Worm (Caenorhabditis elegans): ENCODE data around the gene T19H12.2.

Gene T19H12.2

DNA sequence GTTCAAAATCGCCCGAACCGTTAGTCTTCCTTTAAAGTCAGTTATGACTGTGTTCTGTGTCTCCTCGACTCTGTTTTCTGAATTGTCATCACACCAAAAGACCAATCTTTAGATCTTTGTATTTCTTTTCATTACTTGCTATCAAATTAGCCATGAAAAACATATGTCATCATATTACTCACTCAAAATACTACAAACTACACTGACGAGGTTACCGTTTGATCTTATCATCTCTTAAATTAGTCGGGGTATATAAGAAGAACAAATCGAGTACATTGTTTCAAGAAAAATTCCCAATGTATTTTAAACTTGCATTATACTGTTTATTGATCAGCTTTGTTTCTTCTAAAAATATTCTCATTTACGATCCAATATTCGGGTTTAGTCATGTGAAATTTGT lies 18.4 kb downstream of the T19H12.2 start, which contains the start of gene ugt-13:
TSS of gene ugt-13 (plus strand) at position 294 of the 400 bp plus-strand sequence.
- TF ChIP-seq M03D4.4 (tag; optimal IDR thresholded peaks at IDR 0.05): no peak
- no peak for TF ChIP-seq snpc-4 (tag; optimal IDR thresholded peaks at IDR 0.05)
- no peak for TF ChIP-seq elt-3 (tag; optimal IDR thresholded peaks at IDR 0.05)
- no peak for TF ChIP-seq bed-3 (GFP tag; optimal IDR thresholded peaks at IDR 0.05)
- TF ChIP-seq sptf-1 (tag; optimal IDR thresholded peaks at IDR 0.05): no peak
- no peak for TF ChIP-seq ceh-83 (GFP tag; optimal IDR thresholded peaks at IDR 0.05)
- TF ChIP-seq lin-13 (tag; optimal IDR thresholded peaks at IDR 0.05): no peak
- TF ChIP-seq lin-32 (GFP tag; optimal IDR thresholded peaks at IDR 0.05): no peak
- no peak for TF ChIP-seq pha-4 (tag; optimal IDR thresholded peaks at IDR 0.05)

DNA sequence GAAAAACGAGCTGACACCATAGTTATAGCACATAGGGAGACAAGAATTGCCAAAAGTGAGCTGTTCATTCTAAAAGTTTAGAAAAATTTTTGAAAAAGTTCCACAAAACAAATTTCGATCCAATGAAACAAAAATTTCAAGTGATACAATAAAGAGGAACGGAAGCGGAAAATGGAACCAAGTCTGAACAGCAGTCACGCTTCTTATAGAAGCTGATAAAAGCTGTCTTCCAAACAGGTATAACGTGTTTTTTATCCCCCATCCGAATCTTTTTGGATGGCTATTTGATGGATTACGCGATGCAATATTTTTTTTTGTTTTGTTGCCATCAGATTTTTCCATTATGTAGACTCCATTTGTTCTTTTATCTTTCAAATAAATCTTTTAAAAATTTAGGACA lies 22.1 kb downstream of the T19H12.2 start, which contains the start of gene H23N18.5:
TSS of gene H23N18.5 (minus strand) at position 69 of the 400 bp plus-strand sequence.
- TF ChIP-seq elt-1 (tag; optimal IDR thresholded peaks at IDR 0.05; ENCODE audit: borderline replicate concordance, insufficient read depth) (peak; percentile 0), hlh-1 (tag; optimal IDR thresholded peaks at IDR 0.05) (no peak)

DNA sequence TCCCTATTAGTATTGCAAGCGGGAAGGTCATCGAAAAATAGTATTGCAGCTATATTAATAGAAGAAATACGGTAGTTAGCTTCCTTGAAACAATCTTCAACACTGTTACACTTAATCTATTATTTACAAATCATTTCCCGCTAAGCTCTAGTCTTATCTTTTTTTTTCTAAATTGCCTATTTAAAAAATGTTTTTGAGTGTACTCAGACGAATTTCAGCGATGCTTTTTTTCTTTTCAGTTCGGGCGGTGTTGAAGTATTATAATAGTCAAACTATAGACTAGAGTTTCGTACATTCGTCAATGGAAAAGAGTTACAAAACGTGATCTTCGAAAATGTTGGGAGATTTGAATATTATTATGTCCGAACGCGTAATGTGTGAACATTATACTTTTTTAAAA lies 23.6 kb downstream of the T19H12.2 start:
- TF ChIP-seq ceh-43 (GFP tag; optimal IDR thresholded peaks at IDR 0.05) (no peak), drap-1 (GFP tag; optimal IDR thresholded peaks at IDR 0.05) (no peak), sptf-1 (tag; optimal IDR thresholded peaks at IDR 0.05) (no peak)

DNA sequence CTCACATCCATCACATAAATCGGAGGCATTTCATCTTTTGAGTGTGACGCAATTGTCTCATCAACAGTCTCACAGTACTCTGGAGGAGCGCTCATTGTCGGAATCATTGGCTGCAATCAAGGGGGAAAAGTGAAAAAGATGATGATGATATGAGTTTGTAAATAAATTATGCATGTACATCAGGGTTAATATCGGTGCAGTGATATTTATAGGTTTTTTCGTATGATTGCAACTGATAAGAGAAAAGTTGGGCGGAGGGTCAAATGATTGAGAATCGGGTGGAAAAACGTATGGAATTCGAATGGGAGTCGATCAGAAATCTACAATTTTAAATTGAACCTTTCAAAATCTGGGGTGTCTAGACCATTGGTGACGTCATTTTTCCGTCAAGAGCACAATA lies 24.6 kb downstream of the T19H12.2 start, which contains the start of gene H23N18.6:
TSS of gene H23N18.6 (minus strand) at position 201 of the 400 bp plus-strand sequence.
- TF ChIP-seq sem-2 (GFP tag; optimal IDR thresholded peaks at IDR 0.05) (no peak), pha-4 (tag; optimal IDR thresholded peaks at IDR 0.05) (no peak), lin-13 (tag; optimal IDR thresholded peaks at IDR 0.05) (no peak), mep-1 (tag; optimal IDR thresholded peaks at IDR 0.05) (no peak), mls-2 (tag; optimal IDR thresholded peaks at IDR 0.05) (no peak), sptf-1 (tag; optimal IDR thresholded peaks at IDR 0.05) (no peak), nhr-2 (tag; optimal IDR thresholded peaks at IDR 0.05) (no peak), lsy-2 (tag; optimal IDR thresholded peaks at IDR 0.05) (no peak), ceh-43 (GFP tag; optimal IDR thresholded peaks at IDR 0.05) (no peak), drap-1 (GFP tag; optimal IDR thresholded peaks at IDR 0.05) (no peak), bed-3 (GFP tag; optimal IDR thresholded peaks at IDR 0.05) (no peak), mab-5 (tag; optimal IDR thresholded peaks at IDR 0.05) (no peak), elt-1 (tag; optimal IDR thresholded peaks at IDR 0.05; ENCODE audit: borderline replicate concordance, insufficient read depth) (no peak), ceh-39 (tag; optimal IDR thresholded peaks at IDR 0.05) (no peak), nhr-28 (tag; optimal IDR thresholded peaks at IDR 0.05) (no peak), zip-8 (tag; optimal IDR thresholded peaks at IDR 0.05) (no peak), hlh-1 (tag; optimal IDR thresholded peaks at IDR 0.05) (no peak), unc-62 (GFP tag; optimal IDR thresholded peaks at IDR 0.05) (no peak), ceh-83 (GFP tag; optimal IDR thresholded peaks at IDR 0.05) (no peak), ham-2 (GFP tag; optimal IDR thresholded peaks at IDR 0.05) (no peak)

DNA sequence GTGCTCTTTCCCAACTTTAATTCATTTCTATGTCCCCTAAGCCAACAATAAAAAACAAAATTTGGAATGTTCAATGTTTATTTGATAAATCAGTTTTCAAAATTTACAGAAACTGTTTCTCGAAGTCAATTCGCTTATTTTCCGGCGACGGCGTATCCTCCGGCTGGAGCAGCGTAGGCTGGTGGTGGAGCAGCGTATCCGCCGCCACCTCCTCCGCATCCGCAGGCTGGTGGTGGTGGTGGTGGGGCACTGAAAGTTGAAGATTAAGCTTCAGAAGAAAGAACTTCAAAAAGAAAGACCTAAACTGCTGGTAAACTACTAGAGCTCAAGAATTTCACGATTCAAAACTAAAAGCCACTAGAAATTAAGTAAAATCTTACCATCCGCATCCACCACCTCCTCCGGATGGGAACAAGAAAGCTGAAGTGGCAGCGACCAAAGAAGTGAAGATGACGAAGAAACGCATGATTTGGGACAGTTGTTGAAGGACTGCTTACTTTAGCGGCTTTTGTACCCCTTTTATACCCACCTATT lies 27.9 kb downstream of the T19H12.2 start, which contains the start of gene C02E7.7:
TSS of gene C02E7.7 (minus strand) at position 484 of the 534 bp plus-strand sequence.
- TF ChIP-seq nhr-28 (tag; optimal IDR thresholded peaks at IDR 0.05) (no peak), ham-2 (GFP tag; optimal IDR thresholded peaks at IDR 0.05) (no peak), ceh-39 (tag; optimal IDR thresholded peaks at IDR 0.05) (no peak), drap-1 (GFP tag; optimal IDR thresholded peaks at IDR 0.05) (no peak), ceh-83 (GFP tag; optimal IDR thresholded peaks at IDR 0.05) (no peak), lin-32 (GFP tag; optimal IDR thresholded peaks at IDR 0.05) (no peak), ceh-43 (GFP tag; optimal IDR thresholded peaks at IDR 0.05) (no peak), unc-39 (tag; optimal IDR thresholded peaks at IDR 0.05) (no peak), mab-5 (tag; optimal IDR thresholded peaks at IDR 0.05) (no peak), nhr-12 (tag; optimal IDR thresholded peaks at IDR 0.05) (no peak), mep-1 (tag; optimal IDR thresholded peaks at IDR 0.05) (no peak), bed-3 (GFP tag; optimal IDR thresholded peaks at IDR 0.05) (no peak), lsy-2 (tag; optimal IDR thresholded peaks at IDR 0.05) (no peak), snpc-4 (tag; optimal IDR thresholded peaks at IDR 0.05) (no peak), unc-62 (GFP tag; optimal IDR thresholded peaks at IDR 0.05) (no peak), ztf-11 (tag; optimal IDR thresholded peaks at IDR 0.05) (no peak), nhr-76 (tag; optimal IDR thresholded peaks at IDR 0.05) (no peak), blmp-1 (tag; optimal IDR thresholded peaks at IDR 0.05) (no peak), M03D4.4 (tag; optimal IDR thresholded peaks at IDR 0.05) (no peak), lin-13 (tag; optimal IDR thresholded peaks at IDR 0.05) (no peak)
